Worm (Caenorhabditis elegans) whole organism, young adult: Measurements from ENCODE around the gene F12E12.1.

Source experiments
- B0019.2 ChIP-seq: fragments of 200-800 bp; sonication (Bioruptor generic); conservative IDR thresholded peaks from 2 replicates; pipeline ENCODE4 v1.3.6; 2022; ENCODE audit warnings: missing genetic modification reagents, missing genetic modification characterization, missing compliant biosample characterization
- B0261.1 ChIP-seq: sonication (generic microtip); optimal IDR thresholded peaks from 2 replicates; lab custom pipeline; 2016; ENCODE audit warnings: mild to moderate bottlenecking, missing genetic modification characterization, moderate library complexity, missing compliant biosample characterization
- C17E4.6 ChIP-seq: fragments of 200-800 bp; sonication (Bioruptor generic); IDR thresholded peaks from 2 replicates; pipeline ENCODE4 v1.3.6; 2022; ENCODE audit warnings: missing genetic modification reagents, missing genetic modification characterization, missing compliant biosample characterization
- F23B12.7 ChIP-seq: sonication (generic microtip); optimal IDR thresholded peaks from 2 replicates; lab custom pipeline; 2017; ENCODE audit warnings: missing genetic modification characterization, mild to moderate bottlenecking, missing compliant biosample characterization, antibody characterized with exemption, moderate library complexity; ENCODE audit not compliant: insufficient read depth
- F39B2.1 ChIP-seq: fragments of 200-800 bp; sonication (Bioruptor generic); IDR thresholded peaks from 2 replicates; pipeline ENCODE4 v1.3.6; 2022; ENCODE audit warnings: missing genetic modification reagents, missing genetic modification characterization, missing compliant biosample characterization
- F52B5.7 ChIP-seq: sonication (generic microtip); optimal IDR thresholded peaks from 2 replicates; lab custom pipeline; 2016; ENCODE audit warnings: mild to moderate bottlenecking, missing genetic modification characterization, missing compliant biosample characterization
- F57A8.1 ChIP-seq: fragments of 200-800 bp; sonication (Bioruptor generic); optimal IDR thresholded peaks from 2 replicates; lab custom pipeline; 2018; ENCODE audit warnings: mild to moderate bottlenecking, missing genetic modification characterization, moderate library complexity, missing compliant biosample characterization
- F57C9.4 ChIP-seq: sonication (generic microtip); optimal IDR thresholded peaks from 2 replicates; lab custom pipeline; 2017; ENCODE audit warnings: mild to moderate bottlenecking, missing genetic modification characterization, missing compliant biosample characterization
- K11D2.4 ChIP-seq: fragments of 200-800 bp; sonication (Bioruptor generic); IDR thresholded peaks from 2 replicates; pipeline ENCODE4 v1.3.6; 2022; ENCODE audit warnings: missing genetic modification reagents, missing genetic modification characterization, missing compliant biosample characterization
- K12H6.12 ChIP-seq: fragments of 200-800 bp; sonication (Bioruptor generic); optimal IDR thresholded peaks from 2 replicates; lab custom pipeline; 2018; ENCODE audit warnings: mild to moderate bottlenecking, missing genetic modification characterization, missing compliant biosample characterization
- T26A5.8 ChIP-seq: sonication (generic microtip); optimal IDR thresholded peaks from 2 replicates; lab custom pipeline; 2016; ENCODE audit warnings: missing genetic modification characterization, missing compliant biosample characterization
- Y53G8AR.9 ChIP-seq: fragments of 200-800 bp; sonication (Bioruptor generic); conservative IDR thresholded peaks from 2 replicates; pipeline ENCODE4 v1.3.6; 2022; ENCODE audit warnings: missing genetic modification reagents, missing genetic modification characterization, missing compliant biosample characterization
- Y67H2A.10 ChIP-seq: fragments of 200-800 bp; sonication (Bioruptor generic); conservative IDR thresholded peaks from 2 replicates; pipeline ENCODE4 v1.3.6; 2022; ENCODE audit warnings: missing genetic modification reagents, missing genetic modification characterization, missing compliant biosample characterization
- attf-5 ChIP-seq: fragments of 200-800 bp; sonication (Bioruptor generic); optimal IDR thresholded peaks from 2 replicates; lab custom pipeline; 2018; ENCODE audit warnings: mild to moderate bottlenecking, missing genetic modification characterization, missing compliant biosample characterization
- dox-1 ChIP-seq: fragments of 200-800 bp; sonication (Bioruptor generic); IDR thresholded peaks from 2 replicates; pipeline ENCODE4 v1.3.6; 2022; ENCODE audit warnings: missing genetic modification reagents, missing genetic modification characterization, missing compliant biosample characterization
- dpff-1 ChIP-seq: sonication (generic microtip); optimal IDR thresholded peaks from 2 replicates; lab custom pipeline; 2017; ENCODE audit warnings: mild to moderate bottlenecking, missing genetic modification characterization, missing compliant biosample characterization
- dpl-1 ChIP-seq: fragments of 150-350 bp; optimal IDR thresholded peaks from 2 replicates; lab custom pipeline; 2014; ENCODE audit warnings: missing biosample characterization, missing genetic modification reagents, missing genetic modification characterization
- efl-1 ChIP-seq: fragments of 150-350 bp; optimal IDR thresholded peaks from 2 replicates; lab custom pipeline; 2014; ENCODE audit warnings: missing biosample characterization, missing genetic modification reagents, missing genetic modification characterization
- egl-44 ChIP-seq: fragments of 200-800 bp; sonication (Bioruptor generic); IDR thresholded peaks from 2 replicates; pipeline ENCODE4 v1.3.6; 2022; ENCODE audit warnings: missing genetic modification reagents, missing genetic modification characterization, missing compliant biosample characterization
- ekl-4 ChIP-seq: fragments of 200-800 bp; sonication (Bioruptor generic); IDR thresholded peaks from 2 replicates; pipeline ENCODE4 v1.3.6; 2022; ENCODE audit warnings: missing genetic modification reagents, missing genetic modification characterization, missing compliant biosample characterization
- hmg-1.2 ChIP-seq: fragments of 200-800 bp; sonication (Bioruptor generic); IDR thresholded peaks from 2 replicates; pipeline ENCODE4 v1.3.6; 2022; ENCODE audit warnings: missing genetic modification reagents, missing genetic modification characterization, missing compliant biosample characterization
- lsl-1 ChIP-seq: fragments of 200-800 bp; sonication (Bioruptor generic); optimal IDR thresholded peaks from 2 replicates; lab custom pipeline; 2018; ENCODE audit warnings: mild to moderate bottlenecking, missing genetic modification characterization, moderate library complexity, missing compliant biosample characterization
- lsy-27 ChIP-seq: sonication (generic microtip); optimal IDR thresholded peaks from 2 replicates; lab custom pipeline; 2017; ENCODE audit warnings: missing genetic modification characterization, mild to moderate bottlenecking, missing compliant biosample characterization, antibody characterized with exemption, missing genotype, borderline replicate concordance; ENCODE audit not compliant: insufficient read depth
- madf-6 ChIP-seq: fragments of 200-800 bp; sonication (Bioruptor generic); IDR thresholded peaks from 2 replicates; pipeline ENCODE4 v1.3.6; 2022; ENCODE audit warnings: missing genetic modification reagents, missing genetic modification characterization, missing compliant biosample characterization
- madf-8 ChIP-seq: fragments of 200-800 bp; sonication (Bioruptor generic); conservative IDR thresholded peaks from 2 replicates; pipeline ENCODE4 v1.3.6; 2022; ENCODE audit warnings: missing genetic modification reagents, missing genetic modification characterization, missing compliant biosample characterization
- mel-28 ChIP-seq: sonication (generic microtip); optimal IDR thresholded peaks from 2 replicates; lab custom pipeline; 2016; ENCODE audit warnings: borderline replicate concordance, mild to moderate bottlenecking, missing genetic modification characterization, missing compliant biosample characterization
- mxl-1 ChIP-seq: sonication (generic microtip); optimal IDR thresholded peaks from 2 replicates; lab custom pipeline; 2016; ENCODE audit warnings: missing genetic modification characterization, missing compliant biosample characterization
- nhr-80 ChIP-seq: sonication (generic microtip); optimal IDR thresholded peaks from 2 replicates; lab custom pipeline; 2016; ENCODE audit warnings: missing genetic modification characterization, missing compliant biosample characterization
- rec-8 ChIP-seq, 2 experiments: sonication (generic microtip); optimal IDR thresholded peaks; 2 replicates each; lab custom pipeline; 2016; ENCODE audit warnings: mild to moderate bottlenecking in 2 of 2, missing genetic modification characterization in 2 of 2, missing genetic modification reagents in 2 of 2, missing genotype in 2 of 2, missing biosample characterization in 1 of 2, missing compliant biosample characterization in 1 of 2, moderate library complexity in 1 of 2
- sdz-38 ChIP-seq: sonication (generic microtip); optimal IDR thresholded peaks from 2 replicates; lab custom pipeline; 2016; ENCODE audit warnings: missing genotype, missing genetic modification characterization, missing compliant biosample characterization
- snpc-1.1 ChIP-seq: sonication (generic microtip); optimal IDR thresholded peaks from 2 replicates; lab custom pipeline; 2017; ENCODE audit warnings: missing genetic modification characterization, mild to moderate bottlenecking, missing compliant biosample characterization, antibody characterized with exemption, moderate library complexity, missing genotype, missing genetic modification reagents; ENCODE audit not compliant: insufficient read depth
- snpc-4 ChIP-seq, 5 experiments: fragments of 150-350 bp in 1 of 5; sonication (generic microtip) in 4 of 5; optimal IDR thresholded peaks; 2 replicates each; lab custom pipeline; 2014 to 2018; ENCODE audit warnings: missing genetic modification characterization in 5 of 5, missing biosample characterization in 3 of 5, antibody characterized with exemption in 2 of 5, mild to moderate bottlenecking in 2 of 5, missing compliant biosample characterization in 2 of 5, missing genotype in 2 of 5, moderate library complexity in 2 of 5, missing genetic modification reagents in 1 of 5
- somi-1 ChIP-seq: fragments of 200-800 bp; sonication (Bioruptor generic); optimal IDR thresholded peaks from 2 replicates; lab custom pipeline; 2018; ENCODE audit warnings: mild to moderate bottlenecking, missing genetic modification characterization, missing compliant biosample characterization
- tbp1 ChIP-seq: fragments of 200-800 bp; sonication (Bioruptor generic); optimal IDR thresholded peaks from 2 replicates; lab custom pipeline; 2018; ENCODE audit warnings: mild to moderate bottlenecking, missing genetic modification characterization, missing compliant biosample characterization
- tlf-1 ChIP-seq: fragments of 200-800 bp; sonication (Bioruptor generic); optimal IDR thresholded peaks from 2 replicates; lab custom pipeline; 2018; ENCODE audit warnings: mild to moderate bottlenecking, missing genetic modification characterization, missing compliant biosample characterization
- unc-130 ChIP-seq: sonication (generic microtip); optimal IDR thresholded peaks from 2 replicates; lab custom pipeline; 2016; ENCODE audit warnings: missing genetic modification reagents, missing genetic modification characterization, missing compliant biosample characterization
- unc-62 ChIP-seq: fragments of 150-350 bp; optimal IDR thresholded peaks from 2 replicates; lab custom pipeline; 2014; ENCODE audit warnings: missing biosample characterization, missing genetic modification reagents, missing genetic modification characterization
- zfh-2 ChIP-seq: fragments of 200-800 bp; sonication (Bioruptor generic); conservative IDR thresholded peaks from 2 replicates; pipeline ENCODE4 v1.3.6; 2022; ENCODE audit warnings: missing genetic modification reagents, missing genetic modification characterization, missing compliant biosample characterization
- zim-3 ChIP-seq: sonication (generic microtip); optimal IDR thresholded peaks from 2 replicates; lab custom pipeline; 2017; ENCODE audit warnings: mild to moderate bottlenecking, missing genetic modification characterization, moderate library complexity, missing compliant biosample characterization
- ztf-18 ChIP-seq: sonication (generic microtip); optimal IDR thresholded peaks from 2 replicates; lab custom pipeline; 2016; ENCODE audit warnings: missing genotype, mild to moderate bottlenecking, missing genetic modification characterization, missing compliant biosample characterization

Gene F12E12.1

ce11 chrII:3736893-3737375 lies 4.8 kb upstream of the F12E12.1 start, which contains the start of gene F12E12.6:
F12E12.6 (minus strand) TSS chrII:3736943.
- peak; percentile 7 for TF ChIP-seq dpl-1
- TF ChIP-seq dpff-1 (tag; lab: Kevin White, UChicago) = no peak
- no peak for TF ChIP-seq F52B5.7 (tag; lab: Kevin White, UChicago)
- no peak for TF ChIP-seq C17E4.6 (GFP tag; lab: Robert Waterston, UW)
- no peak for TF ChIP-seq F57A8.1 (GFP tag; lab: Kevin White, UChicago)
- TF ChIP-seq snpc-1.1 (tag; lab: Kevin White, UChicago) = no peak
- no peak for TF ChIP-seq K11D2.4 (GFP tag; lab: Robert Waterston, UW)
- no peak for TF ChIP-seq attf-5
- TF ChIP-seq F39B2.1 = no peak
- peak; percentile 27; the same call in 1 of the 2 replicates for TF ChIP-seq madf-8 (GFP tag; lab: Robert Waterston, UW)
- TF ChIP-seq nhr-80 = no peak
- TF ChIP-seq madf-6 (GFP tag; lab: Robert Waterston, UW) = peak; percentile 58
- no peak for TF ChIP-seq unc-62
- no peak for TF ChIP-seq zfh-2
- peak; percentile 57 for TF ChIP-seq efl-1
- no peak for TF ChIP-seq rec-8 (tag; optimal IDR thresholded peaks at IDR 0.05; lab: Kevin White, UChicago)
- no peak for TF ChIP-seq lsy-27 (tag; lab: Kevin White, UChicago)
- TF ChIP-seq Y53G8AR.9 (GFP tag; lab: Robert Waterston, UW) = no peak
- peak; percentile 33; the same call in 1 of the 2 replicates for TF ChIP-seq hmg-1.2 (GFP tag; lab: Robert Waterston, UW)
- TF ChIP-seq B0019.2 = no peak
- TF ChIP-seq B0261.1 (tag; lab: Kevin White, UChicago) = no peak
- TF ChIP-seq mel-28 (tag; lab: Kevin White, UChicago) = no peak
- TF ChIP-seq, all 124 proteins: peak for 5

- TF ChIP-seq T26A5.8 (tag; lab: Kevin White, UChicago) (no peak), mel-28 (tag; lab: Kevin White, UChicago) (no peak)
Measured at ce11 chrII:3739647-3740046, 2.0 kb upstream of the F12E12.1 start, which contains the start of gene F12E12.2. F12E12.2 (plus strand) TSS chrII:3739947.

- TF ChIP-seq ekl-4 (GFP tag; lab: Robert Waterston, UW) (no peak), ztf-18 (tag; lab: Kevin White, UChicago) (no peak), somi-1 (GFP tag; lab: Kevin White, UChicago) (no peak), sdz-38 (tag; lab: Kevin White, UChicago) (no peak), lsl-1 (no peak), tbp1 (GFP tag; lab: Kevin White, UChicago) (peak; percentile 29), F57C9.4 (tag; lab: Kevin White, UChicago) (no peak), dox-1 (0 out of 2 replicates have a peak, but pooled peaks have one; percentile 11), mel-28 (tag; lab: Kevin White, UChicago) (no peak), nhr-80 (peak; percentile 58), tlf-1 (GFP tag; lab: Kevin White, UChicago) (no peak)
Measured at ce11 chrII:3743684-3744200, 2.1 kb downstream of the F12E12.1 start, which contains the start of gene nta-1. nta-1 (minus strand) TSS chrII:3743814.

- TF ChIP-seq F23B12.7 (tag; lab: Kevin White, UChicago) (no peak), nhr-80 (no peak), egl-44 (GFP tag; lab: Robert Waterston, UW) (no peak), K11D2.4 (GFP tag; lab: Robert Waterston, UW) (no peak), B0261.1 (tag; lab: Kevin White, UChicago) (no peak), mxl-1 (no peak), zim-3 (tag; lab: Kevin White, UChicago) (no peak), Y67H2A.10 (GFP tag; lab: Robert Waterston, UW) (no peak), dox-1 (no peak), snpc-4 (GFP tag; optimal IDR thresholded peaks at IDR 0.05; lab: Kevin White, UChicago) (no peak), snpc-4 (tag; optimal IDR thresholded peaks at IDR 0.05; lab: Kevin White, UChicago) (no peak), T26A5.8 (tag; lab: Kevin White, UChicago) (no peak), unc-130 (no peak), F39B2.1 (no peak), K12H6.12 (tag; lab: Kevin White, UChicago) (no peak)
Measured at ce11 chrII:3747405-3747804, 5.7 kb downstream of the F12E12.1 start, which contains the start of gene fbxb-92. fbxb-92 (minus strand) TSS chrII:3747505.
